Worm (Caenorhabditis elegans) whole organism, L1 larva: Measurements from ENCODE around the gene C07B5.3.

Experiments
- C04F5.9 ChIP-seq: sonication (generic microtip); optimal IDR thresholded peaks from 2 replicates; lab custom pipeline; 2016; ENCODE audit warnings: missing genetic modification characterization, missing compliant biosample characterization
- dpl-1 ChIP-seq, 3 experiments: fragments of 150-350 bp in 2 of 3; sonication (generic microtip) in 1 of 3; optimal IDR thresholded peaks; 2 replicates each; lab custom pipeline; 2014 to 2017; ENCODE audit warnings: missing biosample characterization in 3 of 3, missing genetic modification characterization in 3 of 3, missing genetic modification reagents in 3 of 3
- elt-3 ChIP-seq, 6 experiments: fragments of 150-350 bp in 1 of 6; sonication (generic microtip); optimal IDR thresholded peaks; 2 replicates each; lab custom pipeline; 2017 to 2018; ENCODE audit warnings: missing biosample characterization in 6 of 6, missing genetic modification characterization in 6 of 6, inconsistent platforms in 1 of 6
- ets-5 ChIP-seq: fragments of 200-800 bp; sonication (Bioruptor generic); IDR thresholded peaks from 2 replicates; pipeline ENCODE4 v1.3.6; 2022; ENCODE audit warnings: missing genetic modification characterization, missing compliant biosample characterization
- fos-1 ChIP-seq: fragments of 150-350 bp; optimal IDR thresholded peaks from 2 replicates; lab custom pipeline; 2014; ENCODE audit warnings: missing biosample characterization, missing genetic modification characterization
- nhr-76 ChIP-seq: sonication (generic microtip); optimal IDR thresholded peaks from 2 replicates; lab custom pipeline; 2017; ENCODE audit warnings: missing biosample characterization, missing genetic modification characterization
- nhr-84 ChIP-seq: sonication (generic microtip); optimal IDR thresholded peaks from 2 replicates; lab custom pipeline; 2017; ENCODE audit warnings: missing biosample characterization, missing genetic modification characterization
- pqm-1 ChIP-seq: sonication (generic microtip); optimal IDR thresholded peaks from 3 replicates; lab custom pipeline; 2017; ENCODE audit warnings: missing biosample characterization, missing genetic modification characterization
- snpc-4 ChIP-seq: fragments of 150-350 bp; optimal IDR thresholded peaks from 2 replicates; lab custom pipeline; 2014; ENCODE audit warnings: missing biosample characterization, missing genetic modification characterization
- unc-62 ChIP-seq: fragments of 150-350 bp; optimal IDR thresholded peaks from 2 replicates; lab custom pipeline; 2014; ENCODE audit warnings: missing biosample characterization, missing genetic modification reagents, missing genetic modification characterization
- unc-86 ChIP-seq: sonication (generic microtip); optimal IDR thresholded peaks from 2 replicates; lab custom pipeline; 2016; ENCODE audit warnings: missing genetic modification characterization, missing compliant biosample characterization

ce11 chrX:9518719-9519118 is 4.3 kb downstream of the C07B5.3 start, which contains the start of gene C07B5.6:
- no peak for TF ChIP-seq unc-62 (GFP tag; lab: Kevin White, UChicago)
- no peak for TF ChIP-seq ets-5 (GFP tag; lab: Robert Waterston, UW)
- TF ChIP-seq fos-1 (tag; lab: Kevin White, UChicago) = no peak
- TF ChIP-seq dpl-1 (GFP tag; optimal IDR thresholded peaks at IDR 0.05; lab: Kevin White, UChicago) = no peak
- no peak for TF ChIP-seq C04F5.9
- no peak for TF ChIP-seq nhr-76 (tag; lab: Kevin White, UChicago)
- TF ChIP-seq pqm-1 (tag; lab: Kevin White, UChicago) = no peak
- no peak for TF ChIP-seq nhr-84 (tag; lab: Kevin White, UChicago)
- no peak for TF ChIP-seq snpc-4 (tag; lab: Kevin White, UChicago)
- no peak for TF ChIP-seq unc-86
- TF ChIP-seq elt-3 (tag; optimal IDR thresholded peaks at IDR 0.05; lab: Kevin White, UChicago) = no peak
